Fruit fly (Drosophila melanogaster) whole organism, embryonic: ENCODE measurements around the gene Ldsdh1.
A peak's percentile ranks its signal among the peaks of the same experiment; 100 is the strongest.

Source experiments
- B-H1 ChIP-seq: fragments of 200-800 bp; sonication (Bioruptor generic); IDR thresholded peaks from 3 replicates; pipeline ENCODE4 v1.3.6; 2022; ENCODE audit warnings: missing biosample characterization, missing genetic modification characterization
- Bgb ChIP-seq: fragments of 200-800 bp; sonication (Bioruptor generic); IDR thresholded peaks from 2 replicates; pipeline ENCODE4 v1.3.6; 2022; ENCODE audit warnings: missing biosample characterization, missing genetic modification characterization; ENCODE audit not compliant: partially characterized antibody
- CG11723 ChIP-seq: fragments of 200-800 bp; sonication (Bioruptor generic); optimal IDR thresholded peaks from 2 replicates; lab custom pipeline; 2017; ENCODE audit warnings: missing biosample characterization, mild to moderate bottlenecking, missing genetic modification characterization
- CG12299 ChIP-seq: fragments of 200-800 bp; sonication (Bioruptor generic); optimal IDR thresholded peaks from 2 replicates; lab custom pipeline; 2018; ENCODE audit warnings: missing biosample characterization, mild to moderate bottlenecking, missing genetic modification characterization
- CG13894 ChIP-seq: fragments of 200-800 bp; sonication (Bioruptor generic); optimal IDR thresholded peaks from 3 replicates; lab custom pipeline; 2018; ENCODE audit warnings: missing biosample characterization, mild to moderate bottlenecking, missing genetic modification characterization, moderate library complexity
- CG14667 ChIP-seq: fragments of 200-800 bp; sonication (Bioruptor generic); IDR thresholded peaks from 2 replicates; pipeline ENCODE4 v1.3.6; 2022; ENCODE audit warnings: missing biosample characterization, missing genetic modification characterization
- CG15269 ChIP-seq: fragments of 200-800 bp; sonication (Bioruptor generic); optimal IDR thresholded peaks from 2 replicates; lab custom pipeline; 2018; ENCODE audit warnings: missing biosample characterization, mild to moderate bottlenecking, missing genetic modification characterization, moderate library complexity
- CG1602 ChIP-seq: fragments of 200-800 bp; sonication (Bioruptor generic); optimal IDR thresholded peaks from 3 replicates; lab custom pipeline; 2016; ENCODE audit warnings: missing biosample characterization, missing genetic modification characterization
- CG16779 ChIP-seq: fragments of 200-800 bp; sonication (Bioruptor generic); IDR thresholded peaks from 2 replicates; pipeline ENCODE4 v1.3.6; 2022; ENCODE audit warnings: missing biosample characterization, missing genetic modification characterization
- CG17186 ChIP-seq: fragments of 200-800 bp; sonication (Bioruptor generic); optimal IDR thresholded peaks from 3 replicates; lab custom pipeline; 2017; ENCODE audit warnings: missing biosample characterization, missing genetic modification reagents, missing genetic modification characterization
- CG17328 ChIP-seq: fragments of 200-800 bp; sonication (Bioruptor generic); IDR thresholded peaks from 2 replicates; pipeline ENCODE4 v1.3.6; 2022; ENCODE audit warnings: missing biosample characterization, missing genetic modification characterization
- CG17829 ChIP-seq: fragments of 200-800 bp; optimal IDR thresholded peaks from 2 replicates; lab custom pipeline; 2019; ENCODE audit warnings: missing biosample characterization, mild to moderate bottlenecking, missing genetic modification characterization, moderate library complexity
- CG2202 ChIP-seq: fragments of 200-800 bp; sonication (Bioruptor generic); optimal IDR thresholded peaks from 2 replicates; lab custom pipeline; 2018; ENCODE audit warnings: missing biosample characterization, mild to moderate bottlenecking, missing genetic modification characterization
- CG30020 ChIP-seq: fragments of 200-800 bp; optimal IDR thresholded peaks from 2 replicates; lab custom pipeline; 2019; ENCODE audit warnings: missing biosample characterization, mild to moderate bottlenecking, missing genetic modification characterization, moderate library complexity
- CG31224 ChIP-seq: fragments of 200-800 bp; sonication (Bioruptor generic); IDR thresholded peaks from 2 replicates; pipeline ENCODE4 v1.3.6; 2022; ENCODE audit warnings: missing biosample characterization, missing genetic modification characterization
- CG34376 ChIP-seq: fragments of 200-800 bp; sonication (Bioruptor generic); optimal IDR thresholded peaks from 2 replicates; lab custom pipeline; 2018; ENCODE audit warnings: missing biosample characterization, mild to moderate bottlenecking, missing genetic modification characterization
- CG34422 ChIP-seq: fragments of 200-800 bp; sonication (Bioruptor generic); IDR thresholded peaks from 3 replicates; pipeline ENCODE4 v1.3.6; 2022; ENCODE audit warnings: missing biosample characterization, missing genetic modification characterization
- CG3726 ChIP-seq: fragments of 200-800 bp; sonication (Bioruptor generic); IDR thresholded peaks from 3 replicates; pipeline ENCODE4, ENCODE4 v1.3.6; 2022; ENCODE audit warnings: missing biosample characterization, missing genetic modification characterization
- CG42726 ChIP-seq: fragments of 200-800 bp; sonication (Bioruptor generic); IDR thresholded peaks from 2 replicates; pipeline ENCODE4 v1.3.6; 2022; ENCODE audit warnings: missing biosample characterization, missing genetic modification characterization; ENCODE audit not compliant: partially characterized antibody
- CG6683 ChIP-seq: fragments of 200-800 bp; sonication (Bioruptor generic); optimal IDR thresholded peaks from 2 replicates; lab custom pipeline; 2017; ENCODE audit warnings: missing biosample characterization, mild to moderate bottlenecking, missing genetic modification characterization, missing genetic modification reagents
- CG7271 ChIP-seq: fragments of 200-800 bp; sonication (Bioruptor generic); optimal IDR thresholded peaks from 2 replicates; lab custom pipeline; 2018; ENCODE audit warnings: missing biosample characterization, mild to moderate bottlenecking, missing genetic modification characterization, moderate library complexity
- CG8281 ChIP-seq: fragments of 200-800 bp; sonication (Bioruptor generic); optimal IDR thresholded peaks from 2 replicates; lab custom pipeline; 2018; ENCODE audit warnings: missing biosample characterization, mild to moderate bottlenecking, missing genetic modification characterization, moderate library complexity
- CG8388 ChIP-seq: fragments of 200-800 bp; sonication (Bioruptor generic); optimal IDR thresholded peaks from 2 replicates; lab custom pipeline; 2019; ENCODE audit warnings: missing biosample characterization, mild to moderate bottlenecking, missing genetic modification characterization, moderate library complexity
- CG9727 ChIP-seq: fragments of 200-800 bp; sonication (Bioruptor generic); optimal IDR thresholded peaks from 3 replicates; lab custom pipeline; 2017; ENCODE audit warnings: missing biosample characterization, mild to moderate bottlenecking, missing genetic modification characterization
- Chrac-16 ChIP-seq: fragments of 200-800 bp; sonication (Bioruptor generic); optimal IDR thresholded peaks from 3 replicates; lab custom pipeline; 2016; ENCODE audit warnings: missing biosample characterization, missing genetic modification characterization
- CkIIα-i1 ChIP-seq: fragments of 200-800 bp; sonication (Bioruptor generic); IDR thresholded peaks from 2 replicates; pipeline ENCODE4 v1.3.6; 2022; ENCODE audit warnings: missing biosample characterization, missing genetic modification characterization
- Deaf1 ChIP-seq: fragments of 200-800 bp; optimal IDR thresholded peaks from 3 replicates; lab custom pipeline; 2019; ENCODE audit warnings: missing biosample characterization, mild to moderate bottlenecking, missing genetic modification characterization, moderate library complexity
- Dref ChIP-seq: fragments of 200-800 bp; sonication (Bioruptor generic); IDR thresholded peaks from 2 replicates; pipeline ENCODE4 v1.3.6; 2022; ENCODE audit warnings: missing biosample characterization, missing genetic modification characterization
- ERR ChIP-seq: fragments of 200-800 bp; sonication (Bioruptor generic); optimal IDR thresholded peaks from 2 replicates; lab custom pipeline; 2016; ENCODE audit warnings: missing biosample characterization, missing genetic modification characterization
- Gsc ChIP-seq: fragments of 200-800 bp; sonication (Bioruptor generic); IDR thresholded peaks from 2 replicates; pipeline ENCODE4 v1.3.6; 2022; ENCODE audit warnings: missing biosample characterization, missing genetic modification characterization
- HHEX ChIP-seq: fragments of 200-800 bp; sonication (Bioruptor generic); optimal IDR thresholded peaks from 3 replicates; lab custom pipeline; 2017; ENCODE audit warnings: missing biosample characterization, mild to moderate bottlenecking, missing genetic modification characterization, missing genetic modification reagents
- HLHmδ ChIP-seq: fragments of 200-800 bp; sonication (Bioruptor generic); optimal IDR thresholded peaks from 2 replicates; lab custom pipeline; 2018; ENCODE audit warnings: missing biosample characterization, mild to moderate bottlenecking, missing genetic modification characterization, moderate library complexity
- Hsf ChIP-seq: fragments of 200-800 bp; sonication (Bioruptor generic); optimal IDR thresholded peaks from 3 replicates; lab custom pipeline; 2016; ENCODE audit warnings: missing biosample characterization, missing genetic modification characterization
- Max ChIP-seq: fragments of 200-800 bp; sonication (Bioruptor generic); optimal IDR thresholded peaks from 2 replicates; lab custom pipeline; 2016; ENCODE audit warnings: missing biosample characterization, mild to moderate bottlenecking, missing genetic modification characterization
- Oli ChIP-seq: fragments of 200-800 bp; sonication (Bioruptor generic); optimal IDR thresholded peaks from 2 replicates; lab custom pipeline; 2018; ENCODE audit warnings: missing biosample characterization, mild to moderate bottlenecking, missing genetic modification characterization, moderate library complexity
- Sox100B ChIP-seq: fragments of 200-800 bp; sonication (Bioruptor generic); optimal IDR thresholded peaks from 3 replicates; lab custom pipeline; 2018; ENCODE audit warnings: missing biosample characterization, mild to moderate bottlenecking, missing genetic modification characterization
- cato ChIP-seq: fragments of 200-800 bp; sonication (Bioruptor generic); optimal IDR thresholded peaks from 2 replicates; lab custom pipeline; 2016; ENCODE audit warnings: missing biosample characterization, missing genetic modification characterization, borderline replicate concordance
- caup ChIP-seq: fragments of 200-800 bp; sonication (Bioruptor generic); optimal IDR thresholded peaks from 3 replicates; lab custom pipeline; 2017; ENCODE audit warnings: missing biosample characterization, mild to moderate bottlenecking, missing genetic modification characterization, moderate library complexity; ENCODE audit not compliant: severe bottlenecking
- dpn ChIP-seq, 2 experiments: fragments of 200-800 bp; sonication (Bioruptor generic); optimal IDR thresholded peaks; 3 replicates each; lab custom pipeline; 2016; ENCODE audit warnings: missing biosample characterization in 2 of 2, missing genetic modification characterization in 2 of 2
- gfzf ChIP-seq: fragments of 200-800 bp; sonication (Bioruptor generic); optimal IDR thresholded peaks from 2 replicates; lab custom pipeline; 2016; ENCODE audit warnings: missing biosample characterization, mild to moderate bottlenecking, missing genetic modification characterization, moderate library complexity
- gsb ChIP-seq: fragments of 200-800 bp; sonication (Bioruptor generic); IDR thresholded peaks from 2 replicates; pipeline ENCODE4 v1.3.6; 2022; ENCODE audit warnings: missing biosample characterization, missing genetic modification characterization
- jing ChIP-seq: fragments of 200-800 bp; sonication (Bioruptor generic); optimal IDR thresholded peaks from 2 replicates; lab custom pipeline; 2018; ENCODE audit warnings: missing biosample characterization, mild to moderate bottlenecking, missing genetic modification characterization
- lab ChIP-seq: fragments of 200-800 bp; sonication (Bioruptor generic); optimal IDR thresholded peaks from 3 replicates; lab custom pipeline; 2017; ENCODE audit warnings: missing biosample characterization, missing genetic modification characterization, mild to moderate bottlenecking, moderate library complexity, missing genetic modification reagents
- luna ChIP-seq: fragments of 200-800 bp; sonication (Bioruptor generic); optimal IDR thresholded peaks from 2 replicates; lab custom pipeline; 2016; ENCODE audit warnings: missing biosample characterization, missing genetic modification characterization
- nmo ChIP-seq: fragments of 200-800 bp; sonication (Bioruptor generic); optimal IDR thresholded peaks from 2 replicates; lab custom pipeline; 2018; ENCODE audit warnings: missing biosample characterization, mild to moderate bottlenecking, missing genetic modification characterization, moderate library complexity
- slbo ChIP-seq: fragments of 200-800 bp; sonication (Bioruptor generic); IDR thresholded peaks from 2 replicates; pipeline ENCODE4 v1.3.6; 2022; ENCODE audit warnings: missing biosample characterization, missing genetic modification characterization
- tll ChIP-seq, 2 experiments: fragments of 200-800 bp in 1 of 2; fragments of >200 bp in 1 of 2; sonication (Bioruptor generic) in 1 of 2; optimal IDR thresholded peaks; 2 replicates each; lab custom pipeline; 2017 to 2019; ENCODE audit warnings: missing biosample characterization in 2 of 2, missing genetic modification characterization in 2 of 2, mild to moderate bottlenecking in 1 of 2, moderate library complexity in 1 of 2
- tup ChIP-seq: fragments of 200-800 bp; sonication (Bioruptor generic); optimal IDR thresholded peaks from 2 replicates; lab custom pipeline; 2016; ENCODE audit warnings: missing biosample characterization, mild to moderate bottlenecking, missing genetic modification characterization, moderate library complexity
- unpg ChIP-seq: fragments of 200-800 bp; sonication (Bioruptor generic); optimal IDR thresholded peaks from 3 replicates; lab custom pipeline; 2018; ENCODE audit warnings: missing biosample characterization, mild to moderate bottlenecking, missing genetic modification characterization, moderate library complexity

The Ldsdh1 gene

dm6 chrX:8091017-8091620 lies 9.7 kb upstream of the Ldsdh1 start (continued):
- peak; percentile 97 for TF ChIP-seq CG14667 (GFP tag; lab: Robert Waterston, UW)
- TF ChIP-seq ERR (GFP tag; lab: Kevin White, UChicago): peak; percentile 85
- peak; percentile 93 for TF ChIP-seq CG13894 (tag; lab: Kevin White, UChicago)
- peak; percentile 96 for TF ChIP-seq CG16779 (GFP tag; lab: Robert Waterston, UW)
- no peak for TF ChIP-seq Bgb (GFP tag; lab: Robert Waterston, UW)
- TF ChIP-seq gfzf: no peak
- TF ChIP-seq luna (GFP tag; lab: Kevin White, UChicago): peak; percentile 78
- peak; percentile 79 for TF ChIP-seq CG8281 (tag; lab: Kevin White, UChicago)
- TF ChIP-seq CG31224 (GFP tag; lab: Robert Waterston, UW): peak; percentile 94
- peak; percentile 97 for TF ChIP-seq caup
- TF ChIP-seq CG1602 (GFP tag; lab: Kevin White, UChicago): peak; percentile 94
- TF ChIP-seq Chrac-16 (GFP tag; lab: Kevin White, UChicago): peak; percentile 94
- TF ChIP-seq CG9727 (GFP tag; lab: Kevin White, UChicago): peak; percentile 96
- no peak for TF ChIP-seq CG42726 (GFP tag; lab: Robert Waterston, UW)
- peak; percentile 94 for TF ChIP-seq Max (GFP tag; lab: Kevin White, UChicago)
- peak; percentile 99 for TF ChIP-seq lab
- TF ChIP-seq gsb (GFP tag; lab: Robert Waterston, UW): peak; percentile 98
- peak; percentile 99 for TF ChIP-seq slbo (GFP tag; lab: Robert Waterston, UW)
- TF ChIP-seq Oli (tag; lab: Kevin White, UChicago): peak; percentile 95
- TF ChIP-seq CG12299 (tag; lab: Kevin White, UChicago): peak; percentile 93
- TF ChIP-seq CG11723 (GFP tag; lab: Kevin White, UChicago): peak; percentile 95
- peak; percentile 94 for TF ChIP-seq nmo (GFP tag; lab: Kevin White, UChicago)
- TF ChIP-seq CG17186: peak; percentile 77
- TF ChIP-seq HLHmδ: no peak
- TF ChIP-seq unpg: peak; percentile 98
- peak; percentile 99 for TF ChIP-seq CG34422
- TF ChIP-seq Hsf (GFP tag; lab: Kevin White, UChicago): peak; percentile 94
- peak; percentile 96 for TF ChIP-seq CkIIα-i1 (GFP tag; lab: Robert Waterston, UW)
- peak; percentile 96 for TF ChIP-seq CG3726 (GFP tag; lab: Robert Waterston, UW)
- peak; percentile 78 for TF ChIP-seq Deaf1 (tag; lab: Kevin White, UChicago)
- peak; percentile 91 for TF ChIP-seq Gsc (GFP tag; lab: Robert Waterston, UW)
- TF ChIP-seq CG17829 (tag; lab: Kevin White, UChicago): peak; percentile 96
- peak; percentile 80 for TF ChIP-seq tup (GFP tag; lab: Kevin White, UChicago)
- TF ChIP-seq B-H1: peak; percentile 98
- TF ChIP-seq CG34376 (GFP tag; lab: Kevin White, UChicago): peak; percentile 95
- peak; percentile 97 for TF ChIP-seq HHEX
- TF ChIP-seq tll (GFP tag; optimal IDR thresholded peaks at IDR 0.05; lab: Kevin White, UChicago): no peak
- peak; percentile 57 for TF ChIP-seq CG30020 (tag; lab: Kevin White, UChicago)
- TF ChIP-seq Sox100B (GFP tag; lab: Kevin White, UChicago): peak; percentile 92
- peak; percentile 97 for TF ChIP-seq CG15269 (tag; lab: Kevin White, UChicago)
- peak; percentile 91 for TF ChIP-seq jing (GFP tag; lab: Kevin White, UChicago)
- TF ChIP-seq Dref (GFP tag; lab: Robert Waterston, UW): peak; percentile 49
- peak; percentile 94 for TF ChIP-seq CG6683 (GFP tag; lab: Kevin White, UChicago)
- peak; percentile 95 for TF ChIP-seq CG8388 (GFP tag; lab: Kevin White, UChicago)
- TF ChIP-seq CG7271 (tag; lab: Kevin White, UChicago): peak; percentile 71
- TF ChIP-seq dpn (GFP tag; optimal IDR thresholded peaks at IDR 0.05; lab: Kevin White, UChicago): peak; percentile 94 to 97
- TF ChIP-seq CG2202 (tag; lab: Kevin White, UChicago): peak; percentile 92
- TF ChIP-seq CG17328 (GFP tag; lab: Robert Waterston, UW): peak; percentile 99
- TF ChIP-seq cato (GFP tag; lab: Kevin White, UChicago): peak; percentile 90
